Fruit fly (Drosophila melanogaster): ENCODE measurements around the gene CG14273.
A peak's percentile ranks its signal among the peaks of the same experiment; 100 is the strongest.

The CG14273 gene

dm6 chr2L:8370364-8371326 lies 28.1 kb downstream of the CG14273 start, which contains the start of gene CG17292:
Gene CG17292, plus strand, starts transcription at chr2L:8370454.
- peak; percentile 71; the same call in 2 of the 3 replicates for TF ChIP-seq eg (GFP tag; IDR thresholded peaks at IDR 0.05)
- peak; percentile 47; the same call in 1 of the 3 replicates for TF ChIP-seq CG6163 (GFP tag; IDR thresholded peaks at IDR 0.05)
- TF ChIP-seq fd59A (GFP tag; optimal IDR thresholded peaks at IDR 0.05), result no peak
- TF ChIP-seq CG15336 (GFP tag; IDR thresholded peaks at IDR 0.05), result peak; percentile 43; the same call in 1 of the 2 replicates
- TF ChIP-seq Smox (GFP tag; optimal IDR thresholded peaks at IDR 0.05), result no peak
- peak; percentile 90 for TF ChIP-seq fkh (GFP tag; optimal IDR thresholded peaks at IDR 0.05)
- TF ChIP-seq pdm3 (GFP tag; optimal IDR thresholded peaks at IDR 0.05), result no peak
- TF ChIP-seq spab (GFP tag; optimal IDR thresholded peaks at IDR 0.05), result no peak
- TF ChIP-seq CG8632 (GFP tag; optimal IDR thresholded peaks at IDR 0.05), result no peak
- peak; percentile 47 for TF ChIP-seq CG1621 (tag; optimal IDR thresholded peaks at IDR 0.05)
- peak; percentile 16 for TF ChIP-seq CG6276 (GFP tag; optimal IDR thresholded peaks at IDR 0.05)
- TF ChIP-seq CG6854 (GFP tag; optimal IDR thresholded peaks at IDR 0.05), result no peak
- TF ChIP-seq CG8119 (GFP tag; IDR thresholded peaks at IDR 0.05), result no peak; the same call in 2 of the 3 replicates
- no peak for TF ChIP-seq Hr39 (GFP tag; optimal IDR thresholded peaks at IDR 0.05)
- TF ChIP-seq fd85E (GFP tag; optimal IDR thresholded peaks at IDR 0.05), result no peak
- TF ChIP-seq CG11762 (GFP tag; optimal IDR thresholded peaks at IDR 0.05; ENCODE audit: insufficient read depth), result no peak
- TF ChIP-seq CG31627 (GFP tag; optimal IDR thresholded peaks at IDR 0.05), result no peak
- no peak for TF ChIP-seq esn (GFP tag; optimal IDR thresholded peaks at IDR 0.05)
- TF ChIP-seq CG6808 (GFP tag; optimal IDR thresholded peaks at IDR 0.05), result no peak
- TF ChIP-seq achi (GFP tag; optimal IDR thresholded peaks at IDR 0.05), result peak; percentile 35
- TF ChIP-seq CG10669 (GFP tag; optimal IDR thresholded peaks at IDR 0.05), result no peak
- TF ChIP-seq Met (GFP tag; optimal IDR thresholded peaks at IDR 0.05), result peak; percentile 9
- no peak for TF ChIP-seq Eip93F (GFP tag; optimal IDR thresholded peaks at IDR 0.05)
- peak; percentile 21 for TF ChIP-seq CG3032 (tag; optimal IDR thresholded peaks at IDR 0.05)
- no peak for TF ChIP-seq CG11902 (GFP tag; optimal IDR thresholded peaks at IDR 0.05)
- TF ChIP-seq CG9139 (GFP tag; optimal IDR thresholded peaks at IDR 0.05), result no peak
- no peak for TF ChIP-seq dsx (GFP tag; optimal IDR thresholded peaks at IDR 0.05; ENCODE audit: poor library complexity, severe bottlenecking)
- TF ChIP-seq Gug (GFP tag; IDR thresholded peaks at IDR 0.05), result no peak
- TF ChIP-seq net (GFP tag; optimal IDR thresholded peaks at IDR 0.05), result no peak
- no peak for TF ChIP-seq CG8319 (GFP tag; optimal IDR thresholded peaks at IDR 0.05)
- TF ChIP-seq Eip78C (GFP tag), result peak; percentile 58
- TF ChIP-seq svp (GFP tag), result peak; percentile 96
- peak; percentile 46 for TF ChIP-seq CG16779 (tag; optimal IDR thresholded peaks at IDR 0.05)
- no peak for TF ChIP-seq CG11294 (GFP tag; IDR thresholded peaks at IDR 0.05)
- peak; percentile 6 for TF ChIP-seq topi (GFP tag; optimal IDR thresholded peaks at IDR 0.05)
- no peak for TF ChIP-seq Sox102F (GFP tag; optimal IDR thresholded peaks at IDR 0.05)
- TF ChIP-seq CG6792 (GFP tag; optimal IDR thresholded peaks at IDR 0.05), result peak; percentile 13
- peak; percentile 38 for TF ChIP-seq Lpt (GFP tag; optimal IDR thresholded peaks at IDR 0.05)
- no peak for TF ChIP-seq ss (GFP tag; optimal IDR thresholded peaks at IDR 0.05)
- no peak for TF ChIP-seq CG34406 (GFP tag; optimal IDR thresholded peaks at IDR 0.05)
- TF ChIP-seq CG32006 (GFP tag; optimal IDR thresholded peaks at IDR 0.05), result no peak

All from whole organism, prepupa.